Worm (Caenorhabditis elegans): ENCODE results near the gene tmem-231.

The tmem-231 gene

ce11 chrIV:8428492-8428891, 1.9 kb downstream of the tmem-231 start (continued):
- TF ChIP-seq ref-2 (tag; optimal IDR thresholded peaks at IDR 0.05) = peak; percentile 19
- TF ChIP-seq gmeb-2 (tag; optimal IDR thresholded peaks at IDR 0.05) = no peak

ce11 chrIV:8431567-8432458, 5.2 kb downstream of the tmem-231 start:
- TF ChIP-seq nhr-11 (tag; optimal IDR thresholded peaks at IDR 0.05) = peak; percentile 22
- peak; percentile 68 for TF ChIP-seq ceh-31 (tag; optimal IDR thresholded peaks at IDR 0.05)
- TF ChIP-seq dve-1 (tag; optimal IDR thresholded peaks at IDR 0.05) = peak; percentile 27
- TF ChIP-seq ceh-24 (tag; optimal IDR thresholded peaks at IDR 0.05) = no peak
- TF ChIP-seq sdc-2 (tag; optimal IDR thresholded peaks at IDR 0.05) = no peak
- TF ChIP-seq elt-4 (tag; optimal IDR thresholded peaks at IDR 0.05) = no peak
- peak; percentile 17 for TF ChIP-seq dmd-4 (tag; optimal IDR thresholded peaks at IDR 0.05; ENCODE audit: borderline replicate concordance)
- no peak for TF ChIP-seq madf-2 (tag; optimal IDR thresholded peaks at IDR 0.05)
- TF ChIP-seq pha-2 (tag; optimal IDR thresholded peaks at IDR 0.05) = peak; percentile 35
- no peak for TF ChIP-seq hlh-6 (tag; optimal IDR thresholded peaks at IDR 0.05)
- no peak for TF ChIP-seq sox-4 (tag; optimal IDR thresholded peaks at IDR 0.05)
- no peak for TF ChIP-seq ets-4 (tag; optimal IDR thresholded peaks at IDR 0.05)
- peak; percentile 87 for TF ChIP-seq ama-1 (optimal IDR thresholded peaks at IDR 0.05)
- no peak for TF ChIP-seq ttx-3 (tag; optimal IDR thresholded peaks at IDR 0.05)
- TF ChIP-seq che-1 (tag; optimal IDR thresholded peaks at IDR 0.05) = peak; percentile 6
- no peak for TF ChIP-seq pha-4 (tag; optimal IDR thresholded peaks at IDR 0.05)
- TF ChIP-seq hlh-8 (tag; optimal IDR thresholded peaks at IDR 0.05) = no peak
- no peak for TF ChIP-seq pag-3 (tag; optimal IDR thresholded peaks at IDR 0.05; ENCODE audit: borderline replicate concordance)
- TF ChIP-seq hlh-30 (tag; optimal IDR thresholded peaks at IDR 0.05; ENCODE audit: insufficient read depth) = peak; percentile 82
- no peak for TF ChIP-seq T23F11.4 (GFP tag; optimal IDR thresholded peaks at IDR 0.05)
- TF ChIP-seq tbx-2 (tag; optimal IDR thresholded peaks at IDR 0.05) = peak; percentile 76
- TF ChIP-seq K09A11.1 (tag; optimal IDR thresholded peaks at IDR 0.05; ENCODE audit: insufficient read depth) = no peak
- TF ChIP-seq ceh-45 (GFP tag; IDR thresholded peaks at IDR 0.05) = no peak
- no peak for TF ChIP-seq sox-2 (GFP tag; IDR thresholded peaks at IDR 0.05)
- peak; percentile 19 for TF ChIP-seq hlh-13 (GFP tag; optimal IDR thresholded peaks at IDR 0.05)
- no peak for TF ChIP-seq lim-6 (tag; optimal IDR thresholded peaks at IDR 0.05)
- no peak for TF ChIP-seq ceh-6 (GFP tag; optimal IDR thresholded peaks at IDR 0.05)
- no peak for TF ChIP-seq odd-2 (tag; optimal IDR thresholded peaks at IDR 0.05)
- no peak for TF ChIP-seq ceh-2 (tag; optimal IDR thresholded peaks at IDR 0.05)
- peak; percentile 52 for TF ChIP-seq ceh-18 (tag; optimal IDR thresholded peaks at IDR 0.05)
- no peak for TF ChIP-seq unc-86 (tag; optimal IDR thresholded peaks at IDR 0.05)
- no peak for TF ChIP-seq eyg-1 (tag; optimal IDR thresholded peaks at IDR 0.05)
- TF ChIP-seq syd-9 (tag; optimal IDR thresholded peaks at IDR 0.05) = no peak
- no peak for TF ChIP-seq npax-4 (tag; optimal IDR thresholded peaks at IDR 0.05)
- TF ChIP-seq Y22D7AL.16 (tag; optimal IDR thresholded peaks at IDR 0.05) = no peak
- TF ChIP-seq zip-5 (tag; optimal IDR thresholded peaks at IDR 0.05) = no peak
- TF ChIP-seq unc-3 (GFP tag; conservative IDR thresholded peaks at IDR 0.05) = 0 out of 2 replicates have a peak, but pooled peaks have one; percentile 27
- TF ChIP-seq unc-3 (tag; optimal IDR thresholded peaks at IDR 0.05) = no peak
- peak; percentile 99 for TF ChIP-seq nfya-1 (tag; optimal IDR thresholded peaks at IDR 0.05)
- TF ChIP-seq ztf-16 (tag; optimal IDR thresholded peaks at IDR 0.05) = no peak
- TF ChIP-seq mec-3 (tag; optimal IDR thresholded peaks at IDR 0.05; ENCODE audit: borderline replicate concordance) = no peak
- TF ChIP-seq ahr-1 (tag; optimal IDR thresholded peaks at IDR 0.05) = no peak
- no peak for TF ChIP-seq F13H6.1 (tag; optimal IDR thresholded peaks at IDR 0.05)
- peak; percentile 51 for TF ChIP-seq unc-55 (GFP tag; optimal IDR thresholded peaks at IDR 0.05)
- no peak for TF ChIP-seq pros-1 (tag; optimal IDR thresholded peaks at IDR 0.05)
- no peak for TF ChIP-seq ceh-30 (tag; optimal IDR thresholded peaks at IDR 0.05)
- TF ChIP-seq ceh-9 (tag; optimal IDR thresholded peaks at IDR 0.05) = no peak
- TF ChIP-seq gmeb-2 (tag; optimal IDR thresholded peaks at IDR 0.05) = no peak
- TF ChIP-seq ceh-48 (tag; optimal IDR thresholded peaks at IDR 0.05) = peak; percentile 72

Measured in whole organism, late embryonic.